Fruit fly (Drosophila melanogaster): ENCODE data around the gene CG11309.

dm6 chr3L:21292700-21293099 lies 11.8 kb downstream of the CG11309 start, which contains the start of gene Cpr78Ca:
- TF ChIP-seq Crg-1 (GFP tag; optimal IDR thresholded peaks at IDR 0.05) (no peak), Mnt (GFP tag; optimal IDR thresholded peaks at IDR 0.05) (no peak), kay (GFP tag; ENCODE audit: borderline replicate concordance) (no peak), tj (GFP tag; optimal IDR thresholded peaks at IDR 0.05) (no peak), Clk (GFP tag; optimal IDR thresholded peaks at IDR 0.05) (no peak), bab1 (GFP tag; optimal IDR thresholded peaks at IDR 0.05) (no peak)
